Fruit fly (Drosophila melanogaster): ENCODE results near the gene APC7.

APC7 gene

DNA sequence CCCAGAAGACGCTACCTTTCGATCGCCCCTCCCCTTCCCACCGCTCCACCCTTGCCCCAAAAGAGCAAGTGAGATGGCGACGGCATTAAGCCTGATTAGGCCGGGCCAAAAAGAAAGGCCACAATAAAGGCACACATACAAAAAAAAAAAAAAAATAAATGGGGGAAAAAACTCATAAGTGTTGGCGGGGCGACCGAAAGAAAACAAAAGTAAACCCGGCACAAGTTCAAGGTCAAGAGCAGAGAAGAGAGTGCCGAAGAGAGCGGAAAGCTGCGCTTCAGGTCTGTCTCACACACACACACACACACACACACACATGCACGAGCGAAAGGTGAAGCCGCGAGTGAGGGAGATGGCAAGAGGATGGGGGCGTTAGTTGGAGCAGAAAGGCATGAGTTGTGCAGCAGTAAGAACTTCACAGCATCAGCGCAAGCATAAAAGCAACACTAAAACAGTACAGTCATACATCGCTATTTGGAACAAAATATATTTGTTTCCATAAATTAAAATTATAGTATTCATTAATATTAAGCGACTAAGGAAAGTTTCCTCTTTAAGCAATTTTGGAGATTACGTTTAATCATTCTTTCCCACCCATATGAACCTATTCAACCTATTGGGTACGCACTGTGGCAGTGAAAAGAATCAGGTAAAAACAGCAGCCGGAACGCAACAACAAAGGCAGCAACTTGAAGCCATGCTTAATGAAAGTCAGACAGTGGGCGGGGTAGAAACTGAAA is 27.3 kb downstream of the APC7 start:
- TF ChIP-seq ttk (optimal IDR thresholded peaks at IDR 0.05) = no peak
- no peak for TF ChIP-seq insv (optimal IDR thresholded peaks at IDR 0.05)
- TF ChIP-seq Myc (optimal IDR thresholded peaks at IDR 0.05) = no peak
- TF ChIP-seq Sin3A (optimal IDR thresholded peaks at IDR 0.05) = no peak
- TF ChIP-seq h (optimal IDR thresholded peaks at IDR 0.05) = no peak
- no peak for TF ChIP-seq psq (optimal IDR thresholded peaks at IDR 0.05)

DNA sequence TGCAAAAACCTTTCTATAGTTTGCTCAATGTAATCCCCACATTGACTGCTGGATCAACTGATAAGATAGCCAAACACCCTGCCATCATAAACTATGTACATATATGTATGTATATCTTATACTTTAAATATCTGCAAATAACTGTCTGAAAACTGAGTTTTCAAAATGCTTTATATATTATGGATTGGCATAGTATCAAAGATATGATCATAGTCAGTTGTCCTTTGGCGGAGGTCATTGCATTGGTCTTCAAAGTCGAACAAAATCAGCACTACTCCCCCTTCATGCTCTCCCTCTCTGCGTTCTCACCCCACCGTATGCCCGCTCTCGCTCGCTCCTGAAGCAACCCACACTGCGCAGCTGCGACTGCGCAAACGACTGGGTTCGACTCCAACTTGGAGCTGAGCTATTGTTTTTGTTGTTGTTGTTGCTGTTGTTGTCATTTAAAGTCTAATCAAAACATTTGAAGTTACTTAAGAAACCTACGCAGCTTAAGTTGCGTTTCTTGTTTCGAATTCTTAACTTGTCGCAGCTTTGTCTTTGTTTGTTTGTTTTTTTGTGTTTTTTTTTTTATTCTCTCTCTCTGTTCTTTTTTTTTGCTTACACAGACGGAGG is 28.2 kb downstream of the APC7 start:
- TF ChIP-seq ttk (optimal IDR thresholded peaks at IDR 0.05) = no peak
- TF ChIP-seq psq (optimal IDR thresholded peaks at IDR 0.05) = no peak
- TF ChIP-seq Myc (optimal IDR thresholded peaks at IDR 0.05) = no peak
- TF ChIP-seq insv (optimal IDR thresholded peaks at IDR 0.05) = no peak
- no peak for TF ChIP-seq Sin3A (optimal IDR thresholded peaks at IDR 0.05)
- no peak for TF ChIP-seq h (optimal IDR thresholded peaks at IDR 0.05)

dm6 chrX:6631885-6632284 is 35.0 kb downstream of the APC7 start:
- no peak for TF ChIP-seq Myc (optimal IDR thresholded peaks at IDR 0.05)
- no peak for TF ChIP-seq insv (optimal IDR thresholded peaks at IDR 0.05)
- TF ChIP-seq ttk (optimal IDR thresholded peaks at IDR 0.05) = no peak
- no peak for TF ChIP-seq h (optimal IDR thresholded peaks at IDR 0.05)
- TF ChIP-seq psq (optimal IDR thresholded peaks at IDR 0.05) = no peak
- no peak for TF ChIP-seq Sin3A (optimal IDR thresholded peaks at IDR 0.05)

dm6 chrX:6633659-6634058 is 36.8 kb downstream of the APC7 start, which contains the start of gene CG14443:
Gene CG14443, plus strand, starts transcription at chrX:6633959.
- TF ChIP-seq Sin3A (optimal IDR thresholded peaks at IDR 0.05) (no peak), h (optimal IDR thresholded peaks at IDR 0.05) (no peak), ttk (optimal IDR thresholded peaks at IDR 0.05) (no peak), Myc (optimal IDR thresholded peaks at IDR 0.05) (no peak), insv (optimal IDR thresholded peaks at IDR 0.05) (no peak), psq (optimal IDR thresholded peaks at IDR 0.05) (no peak)

DNA sequence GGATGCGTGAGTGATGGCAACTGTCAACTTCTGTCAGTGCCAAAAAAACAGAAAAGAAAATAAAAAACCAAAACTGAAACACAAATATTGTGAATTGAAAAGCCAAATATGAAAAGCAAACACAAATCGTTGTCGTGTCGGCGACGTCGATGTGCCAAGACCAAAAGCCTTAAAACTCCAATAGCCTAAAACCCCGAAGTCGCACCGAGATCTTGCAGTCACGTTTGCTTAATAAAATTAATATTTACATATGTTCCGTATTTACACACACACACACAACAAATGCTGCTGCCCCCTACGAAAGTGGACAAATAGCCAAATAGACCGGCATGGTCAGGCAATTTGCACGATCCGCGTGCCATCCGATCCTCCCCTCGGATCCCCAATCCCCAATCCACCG is 41.2 kb downstream of the APC7 start:
- TF ChIP-seq ttk (optimal IDR thresholded peaks at IDR 0.05) (no peak), Myc (optimal IDR thresholded peaks at IDR 0.05) (no peak), h (optimal IDR thresholded peaks at IDR 0.05) (no peak), insv (optimal IDR thresholded peaks at IDR 0.05) (no peak), Sin3A (optimal IDR thresholded peaks at IDR 0.05) (no peak), psq (optimal IDR thresholded peaks at IDR 0.05) (no peak)

dm6 chrX:6641602-6642001 is 44.7 kb downstream of the APC7 start:
- TF ChIP-seq psq (optimal IDR thresholded peaks at IDR 0.05) = no peak
- no peak for TF ChIP-seq ttk (optimal IDR thresholded peaks at IDR 0.05)
- no peak for TF ChIP-seq h (optimal IDR thresholded peaks at IDR 0.05)
- TF ChIP-seq Sin3A (optimal IDR thresholded peaks at IDR 0.05) = no peak
- TF ChIP-seq insv (optimal IDR thresholded peaks at IDR 0.05) = no peak
- TF ChIP-seq Myc (optimal IDR thresholded peaks at IDR 0.05) = no peak

- TF ChIP-seq h (optimal IDR thresholded peaks at IDR 0.05) (no peak), psq (optimal IDR thresholded peaks at IDR 0.05) (no peak), ttk (optimal IDR thresholded peaks at IDR 0.05) (no peak), Sin3A (optimal IDR thresholded peaks at IDR 0.05) (no peak), insv (optimal IDR thresholded peaks at IDR 0.05) (no peak), Myc (optimal IDR thresholded peaks at IDR 0.05) (no peak)
Observed at dm6 chrX:6642593-6643257, 45.8 kb downstream of the APC7 start.

DNA sequence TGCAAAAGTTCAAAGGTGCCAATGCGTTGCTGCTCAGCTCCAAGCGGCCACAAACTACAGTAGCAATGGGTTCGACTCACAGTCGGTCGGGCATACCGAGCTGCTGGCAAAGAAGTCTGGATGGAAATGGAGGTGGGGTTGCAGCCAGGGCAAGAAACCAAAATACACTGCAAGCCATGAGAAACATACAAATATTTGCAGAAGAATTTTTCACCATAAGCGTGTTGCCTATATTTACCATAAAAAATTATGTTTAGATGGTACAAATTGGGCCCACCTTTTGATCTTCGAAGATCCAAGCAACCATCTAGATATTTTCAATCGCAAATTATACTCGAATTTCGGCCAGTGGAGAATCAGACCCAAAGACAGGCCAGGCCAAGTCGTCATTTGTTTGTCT is 50.0 kb downstream of the APC7 start:
- TF ChIP-seq Myc (optimal IDR thresholded peaks at IDR 0.05) (no peak), insv (optimal IDR thresholded peaks at IDR 0.05) (no peak), psq (optimal IDR thresholded peaks at IDR 0.05) (no peak), Sin3A (optimal IDR thresholded peaks at IDR 0.05) (no peak), ttk (optimal IDR thresholded peaks at IDR 0.05) (no peak), h (optimal IDR thresholded peaks at IDR 0.05) (no peak)

All from Kc167 (cell line).